Fruit fly (Drosophila melanogaster): ENCODE results near the gene cher.

dm6 chr3R:17048867-17049266 is 76.3 kb downstream of the cher start:
- TF ChIP-seq CTCF (optimal IDR thresholded peaks at IDR 0.05) = no peak
- no peak for TF ChIP-seq CG8478 (optimal IDR thresholded peaks at IDR 0.05)

All from S2 (cell line).